Fruit fly (Drosophila melanogaster): ENCODE data around the gene Nepl19.

dm6 chr3R:28843776-28844610 is 35.9 kb downstream of the Nepl19 start:
- TF ChIP-seq CTCF (optimal IDR thresholded peaks at IDR 0.05), result no peak
- TF ChIP-seq CG8478 (optimal IDR thresholded peaks at IDR 0.05), result no peak

All from S2 (cell line).